Worm (Caenorhabditis elegans) whole organism, L2 larva: ENCODE data around the gene aqp-3.

Experiments
- aly-2 ChIP-seq: fragments of 150-350 bp; optimal IDR thresholded peaks from 2 replicates; lab custom pipeline; 2014; ENCODE audit warnings: missing biosample characterization, missing genetic modification characterization
- ceh-82 ChIP-seq: fragments of 150-350 bp; optimal IDR thresholded peaks from 2 replicates; lab custom pipeline; 2014; ENCODE audit warnings: missing biosample characterization, missing genetic modification characterization
- elt-1 ChIP-seq: fragments of 150-350 bp; optimal IDR thresholded peaks from 2 replicates; lab custom pipeline; 2014; ENCODE audit warnings: missing biosample characterization, missing genetic modification characterization
- elt-3 ChIP-seq: sonication (generic microtip); optimal IDR thresholded peaks from 2 replicates; lab custom pipeline; 2017; ENCODE audit warnings: missing biosample characterization, missing genetic modification characterization
- lin-11 ChIP-seq: fragments of 150-350 bp; sonication (generic microtip); optimal IDR thresholded peaks from 2 replicates; lab custom pipeline; 2014; ENCODE audit warnings: missing biosample characterization, missing genetic modification characterization, inconsistent platforms, mixed read lengths
- lin-13 ChIP-seq: fragments of 150-350 bp; optimal IDR thresholded peaks from 2 replicates; lab custom pipeline; 2014; ENCODE audit warnings: missing biosample characterization, missing genetic modification reagents, missing genetic modification characterization
- nhr-10 ChIP-seq: sonication (generic microtip); optimal IDR thresholded peaks from 2 replicates; lab custom pipeline; 2017; ENCODE audit warnings: missing biosample characterization, missing genetic modification characterization
- nhr-12 ChIP-seq: fragments of 150-350 bp; optimal IDR thresholded peaks from 2 replicates; lab custom pipeline; 2014; ENCODE audit warnings: missing biosample characterization, missing genetic modification characterization
- nhr-237 ChIP-seq: fragments of 150-350 bp; optimal IDR thresholded peaks from 2 replicates; lab custom pipeline; 2014; ENCODE audit warnings: missing biosample characterization, missing genetic modification characterization

ce11 chrIV:10966359-10966758 is at the start of gene aqp-3, which contains the start of gene Y69E1A.8:
- no peak for TF ChIP-seq elt-1
- no peak for TF ChIP-seq ceh-82 (tag; lab: Kevin White, UChicago)
- no peak for TF ChIP-seq lin-13 (GFP tag; lab: Kevin White, UChicago)
- no peak for TF ChIP-seq aly-2 (tag; lab: Kevin White, UChicago)
- TF ChIP-seq nhr-237 (tag; lab: Kevin White, UChicago): no peak
- no peak for TF ChIP-seq lin-11 (tag; lab: Kevin White, UChicago)
- TF ChIP-seq elt-3 (tag; lab: Kevin White, UChicago): no peak
- TF ChIP-seq nhr-12 (tag; lab: Kevin White, UChicago): no peak
- TF ChIP-seq nhr-10 (tag; lab: Kevin White, UChicago): no peak
